Worm (Caenorhabditis elegans) whole organism, L2 larva: ENCODE data around the gene got-1.2.

ENCODE experiments used
- blmp-1 ChIP-seq: sonication (generic microtip); optimal IDR thresholded peaks from 2 replicates; lab custom pipeline; 2017; ENCODE audit warnings: missing genetic modification characterization, mild to moderate bottlenecking, missing compliant biosample characterization, antibody characterized with exemption, moderate library complexity; ENCODE audit not compliant: insufficient read depth
- fos-1 ChIP-seq: fragments of 150-350 bp; optimal IDR thresholded peaks from 2 replicates; lab custom pipeline; 2014; ENCODE audit warnings: missing biosample characterization, missing genetic modification characterization
- lsy-2 ChIP-seq, 2 experiments: fragments of 150-350 bp in 1 of 2; sonication (generic microtip) in 1 of 2; optimal IDR thresholded peaks; 2 replicates each; lab custom pipeline; 2014 to 2017; ENCODE audit warnings: missing biosample characterization in 2 of 2, missing genetic modification characterization in 2 of 2
- nhr-10 ChIP-seq: sonication (generic microtip); optimal IDR thresholded peaks from 2 replicates; lab custom pipeline; 2017; ENCODE audit warnings: missing biosample characterization, missing genetic modification characterization
- unc-62 ChIP-seq: fragments of 150-350 bp; optimal IDR thresholded peaks from 2 replicates; lab custom pipeline; 2014; ENCODE audit warnings: missing biosample characterization, missing genetic modification reagents, missing genetic modification characterization
- zag-1 ChIP-seq: fragments of 150-350 bp; optimal IDR thresholded peaks from 2 replicates; lab custom pipeline; 2014; ENCODE audit warnings: missing biosample characterization, missing genetic modification characterization

ce11 chrX:16793470-16793869 lies 544 bp upstream of the got-1.2 start:
- TF ChIP-seq lsy-2 (tag; optimal IDR thresholded peaks at IDR 0.05; lab: Kevin White, UChicago) (peak in 1 of 2 experiments; percentile 27), zag-1 (tag; lab: Kevin White, UChicago) (no peak), unc-62 (GFP tag; lab: Kevin White, UChicago) (no peak), fos-1 (tag; lab: Kevin White, UChicago) (no peak), nhr-10 (tag; lab: Kevin White, UChicago) (no peak), blmp-1 (tag; lab: Kevin White, UChicago) (no peak)
